Worm (Caenorhabditis elegans): ENCODE measurements around the gene F39G3.2.

ce11 chrV:4687944-4688505, 49.6 kb upstream of the F39G3.2 start, which contains the start of gene K03B4.2:
- TF ChIP-seq him-1 (tag; optimal IDR thresholded peaks at IDR 0.05) (no peak), dao-5 (tag; optimal IDR thresholded peaks at IDR 0.05) (no peak), W03F9.2 (tag; optimal IDR thresholded peaks at IDR 0.05) (no peak)

All from whole organism, L4/young adult.